Fruit fly (Drosophila melanogaster) whole organism, embryonic: ENCODE measurements around the gene CG32819.

Source experiments
- Abd-B ChIP-seq: fragments of 200-800 bp; sonication (Bioruptor generic); optimal IDR thresholded peaks from 2 replicates; lab custom pipeline; 2018; ENCODE audit warnings: missing biosample characterization, mild to moderate bottlenecking, missing genetic modification characterization, moderate library complexity
- Blimp-1 ChIP-seq: fragments of 200-800 bp; sonication (Bioruptor generic); optimal IDR thresholded peaks from 3 replicates; lab custom pipeline; 2018; ENCODE audit warnings: missing biosample characterization, missing genetic modification characterization, mild to moderate bottlenecking, moderate library complexity, missing genetic modification reagents
- Bteb2 ChIP-seq: fragments of 200-800 bp; sonication (Bioruptor generic); optimal IDR thresholded peaks from 2 replicates; lab custom pipeline; 2016; ENCODE audit warnings: missing biosample characterization, missing genetic modification characterization
- CG10209 ChIP-seq: fragments of 200-800 bp; sonication (Bioruptor generic); optimal IDR thresholded peaks from 3 replicates; lab custom pipeline; 2017; ENCODE audit warnings: missing biosample characterization, mild to moderate bottlenecking, missing genetic modification characterization, missing genetic modification reagents
- CG10267 ChIP-seq: fragments of 200-800 bp; sonication (Bioruptor generic); optimal IDR thresholded peaks from 2 replicates; lab custom pipeline; 2018; ENCODE audit warnings: missing biosample characterization, mild to moderate bottlenecking, missing genetic modification characterization, moderate library complexity
- CG10979 ChIP-seq: fragments of 200-800 bp; sonication (Bioruptor generic); optimal IDR thresholded peaks from 2 replicates; lab custom pipeline; 2018; ENCODE audit warnings: missing biosample characterization, mild to moderate bottlenecking, missing genetic modification characterization, moderate library complexity
- CG12219 ChIP-seq: fragments of 200-800 bp; sonication (Bioruptor generic); optimal IDR thresholded peaks from 3 replicates; lab custom pipeline; 2018; ENCODE audit warnings: missing biosample characterization, mild to moderate bottlenecking, missing genetic modification characterization
- CG13624 ChIP-seq: fragments of 200-800 bp; sonication (Bioruptor generic); optimal IDR thresholded peaks from 2 replicates; lab custom pipeline; 2016; ENCODE audit warnings: missing biosample characterization, missing genetic modification characterization
- CG14050 ChIP-seq: fragments of 200-800 bp; sonication (Bioruptor generic); IDR thresholded peaks from 3 replicates; pipeline ENCODE4 v1.3.6; 2022; ENCODE audit warnings: missing biosample characterization, missing genetic modification characterization
- CG14860 ChIP-seq: fragments of 200-800 bp; sonication (Bioruptor generic); IDR thresholded peaks from 3 replicates; pipeline ENCODE4 v1.3.6; 2022; ENCODE audit warnings: missing biosample characterization, missing genetic modification characterization; ENCODE audit not compliant: partially characterized antibody
- CG17359 ChIP-seq: fragments of 200-800 bp; sonication (Bioruptor generic); optimal IDR thresholded peaks from 3 replicates; lab custom pipeline; 2018; ENCODE audit warnings: missing biosample characterization, mild to moderate bottlenecking, missing genetic modification characterization, moderate library complexity
- CG18619 ChIP-seq: fragments of 200-800 bp; sonication (Bioruptor generic); optimal IDR thresholded peaks from 3 replicates; lab custom pipeline; 2017; ENCODE audit warnings: missing biosample characterization, mild to moderate bottlenecking, missing genetic modification characterization
- CG18764 ChIP-seq: fragments of 200-800 bp; sonication (Bioruptor generic); optimal IDR thresholded peaks from 3 replicates; lab custom pipeline; 2016; ENCODE audit warnings: missing biosample characterization, missing genetic modification characterization
- CG2129 ChIP-seq: fragments of 200-800 bp; sonication (Bioruptor generic); IDR thresholded peaks from 2 replicates; pipeline ENCODE4 v1.3.6; 2022; ENCODE audit warnings: missing biosample characterization, missing genetic modification characterization; ENCODE audit not compliant: partially characterized antibody
- CG2712 ChIP-seq: fragments of 200-800 bp; optimal IDR thresholded peaks from 3 replicates; lab custom pipeline; 2019; ENCODE audit warnings: missing biosample characterization, mild to moderate bottlenecking, missing genetic modification characterization, moderate library complexity
- CG31224 ChIP-seq: fragments of 200-800 bp; sonication (Bioruptor generic); IDR thresholded peaks from 2 replicates; pipeline ENCODE4 v1.3.6; 2022; ENCODE audit warnings: missing biosample characterization, missing genetic modification characterization
- CG4424 ChIP-seq: fragments of 200-800 bp; sonication (Bioruptor generic); optimal IDR thresholded peaks from 3 replicates; lab custom pipeline; 2016; ENCODE audit warnings: missing biosample characterization, missing genetic modification characterization
- CG4730 ChIP-seq: fragments of 200-800 bp; sonication (Bioruptor generic); IDR thresholded peaks from 2 replicates; pipeline ENCODE4 v1.3.6; 2022; ENCODE audit warnings: missing biosample characterization, missing genetic modification characterization
- CG4820 ChIP-seq: fragments of 200-800 bp; sonication (Bioruptor generic); optimal IDR thresholded peaks from 3 replicates; lab custom pipeline; 2016; ENCODE audit warnings: missing biosample characterization, missing genetic modification characterization
- CG6272 ChIP-seq: fragments of 200-800 bp; sonication (Bioruptor generic); IDR thresholded peaks from 2 replicates; pipeline ENCODE4 v1.3.6; 2022; ENCODE audit warnings: missing biosample characterization, missing genetic modification characterization
- CG7271 ChIP-seq: fragments of 200-800 bp; sonication (Bioruptor generic); optimal IDR thresholded peaks from 2 replicates; lab custom pipeline; 2018; ENCODE audit warnings: missing biosample characterization, mild to moderate bottlenecking, missing genetic modification characterization, moderate library complexity
- CG9932 ChIP-seq: fragments of 200-800 bp; sonication (Bioruptor generic); IDR thresholded peaks from 2 replicates; pipeline ENCODE4 v1.3.6; 2022; ENCODE audit warnings: missing biosample characterization, missing genetic modification characterization
- CoRest ChIP-seq: fragments of 200-800 bp; sonication (Bioruptor generic); optimal IDR thresholded peaks from 3 replicates; lab custom pipeline; 2018; ENCODE audit warnings: missing biosample characterization, mild to moderate bottlenecking, missing genetic modification characterization, moderate library complexity
- Fer3 ChIP-seq: fragments of 200-800 bp; sonication (Bioruptor generic); optimal IDR thresholded peaks from 2 replicates; lab custom pipeline; 2018; ENCODE audit warnings: missing biosample characterization, mild to moderate bottlenecking, missing genetic modification characterization, moderate library complexity
- Lim3 ChIP-seq: fragments of 200-800 bp; sonication (Bioruptor generic); IDR thresholded peaks from 2 replicates; pipeline ENCODE4 v1.3.6; 2022; ENCODE audit warnings: missing biosample characterization, missing genetic modification characterization
- MESR4 ChIP-seq: fragments of 200-800 bp; sonication (Bioruptor generic); optimal IDR thresholded peaks from 2 replicates; lab custom pipeline; 2018; ENCODE audit warnings: missing biosample characterization, mild to moderate bottlenecking, missing genetic modification characterization, moderate library complexity
- Mrtf ChIP-seq: fragments of 200-800 bp; sonication (Bioruptor generic); IDR thresholded peaks from 3 replicates; pipeline ENCODE4 v1.3.6; 2022; ENCODE audit warnings: missing biosample characterization, missing genetic modification characterization
- Nf-YC ChIP-seq: fragments of 200-800 bp; optimal IDR thresholded peaks from 3 replicates; lab custom pipeline; 2019; ENCODE audit warnings: missing biosample characterization, mild to moderate bottlenecking, missing genetic modification characterization, moderate library complexity
- Rfx ChIP-seq: fragments of 200-800 bp; sonication (Bioruptor generic); IDR thresholded peaks from 2 replicates; pipeline ENCODE4 v1.3.6; 2022; ENCODE audit warnings: missing biosample characterization, missing genetic modification characterization
- Spps ChIP-seq: fragments of 200-800 bp; sonication (Bioruptor generic); optimal IDR thresholded peaks from 2 replicates; lab custom pipeline; 2018; ENCODE audit warnings: missing biosample characterization, mild to moderate bottlenecking, missing genetic modification characterization
- ac ChIP-seq: fragments of 200-800 bp; sonication (Bioruptor generic); optimal IDR thresholded peaks from 3 replicates; lab custom pipeline; 2017; ENCODE audit warnings: missing biosample characterization, mild to moderate bottlenecking, missing genetic modification characterization
- bsh ChIP-seq, 2 experiments: fragments of 200-800 bp; sonication (Bioruptor generic); optimal IDR thresholded peaks; 2 replicates each; lab custom pipeline; 2017 to 2018; ENCODE audit warnings: mild to moderate bottlenecking in 2 of 2, missing biosample characterization in 2 of 2, missing genetic modification characterization in 2 of 2, moderate library complexity in 1 of 2
- dysf ChIP-seq: fragments of 200-800 bp; sonication (Bioruptor generic); IDR thresholded peaks from 3 replicates; pipeline ENCODE4 v1.3.6; 2022; ENCODE audit warnings: missing biosample characterization, missing genetic modification characterization
- eve ChIP-seq, 2 experiments: fragments of >200 bp; optimal IDR thresholded peaks; 2 replicates each; lab custom pipeline; 2017; ENCODE audit warnings: missing biosample characterization in 2 of 2, missing genetic modification characterization in 2 of 2
- eyg ChIP-seq: fragments of 200-800 bp; sonication (Bioruptor generic); optimal IDR thresholded peaks from 3 replicates; lab custom pipeline; 2016; ENCODE audit warnings: missing biosample characterization, missing genetic modification characterization
- fd96Cb ChIP-seq: fragments of 200-800 bp; sonication (Bioruptor generic); optimal IDR thresholded peaks from 2 replicates; lab custom pipeline; 2018; ENCODE audit warnings: missing biosample characterization, mild to moderate bottlenecking, missing genetic modification characterization, moderate library complexity
- grau ChIP-seq: fragments of 200-800 bp; optimal IDR thresholded peaks from 3 replicates; lab custom pipeline; 2019; ENCODE audit warnings: missing biosample characterization, mild to moderate bottlenecking, missing genetic modification characterization, moderate library complexity
- her ChIP-seq: fragments of 200-800 bp; sonication (Bioruptor generic); optimal IDR thresholded peaks from 2 replicates; lab custom pipeline; 2016; ENCODE audit warnings: missing biosample characterization, missing genetic modification characterization
- ind ChIP-seq: fragments of 200-800 bp; sonication (Bioruptor generic); optimal IDR thresholded peaks from 3 replicates; lab custom pipeline; 2016; ENCODE audit warnings: missing biosample characterization, missing genetic modification characterization
- ken ChIP-seq: fragments of 200-800 bp; sonication (Bioruptor generic); IDR thresholded peaks from 3 replicates; pipeline ENCODE4 v1.3.6; 2022; ENCODE audit warnings: missing biosample characterization, missing genetic modification characterization
- lbe ChIP-seq: fragments of 200-800 bp; sonication (Bioruptor generic); optimal IDR thresholded peaks from 2 replicates; lab custom pipeline; 2016; ENCODE audit warnings: missing biosample characterization, mild to moderate bottlenecking, missing genetic modification characterization
- lilli ChIP-seq: fragments of 200-800 bp; sonication (Bioruptor generic); optimal IDR thresholded peaks from 3 replicates; lab custom pipeline; 2016; ENCODE audit warnings: missing biosample characterization, missing genetic modification characterization
- oc ChIP-seq: fragments of 200-800 bp; sonication (Bioruptor generic); optimal IDR thresholded peaks from 2 replicates; lab custom pipeline; 2018; ENCODE audit warnings: missing biosample characterization, mild to moderate bottlenecking, missing genetic modification characterization, moderate library complexity
- odd ChIP-seq: fragments of 200-800 bp; sonication (Bioruptor generic); optimal IDR thresholded peaks from 2 replicates; lab custom pipeline; 2017; ENCODE audit warnings: missing biosample characterization, mild to moderate bottlenecking, missing genetic modification characterization
- org-1 ChIP-seq: fragments of 200-800 bp; sonication (Bioruptor generic); optimal IDR thresholded peaks from 2 replicates; lab custom pipeline; 2017; ENCODE audit warnings: missing biosample characterization, missing genetic modification characterization
- sc ChIP-seq, 3 experiments: fragments of >200 bp in 2 of 3; fragments of 200-800 bp in 1 of 3; sonication (Bioruptor generic) in 1 of 3; optimal IDR thresholded peaks; 2 replicates in 2 of 3; 3 replicates in 1 of 3; lab custom pipeline; 2017; ENCODE audit warnings: mild to moderate bottlenecking in 1 of 3, missing biosample characterization in 1 of 3, missing genetic modification characterization in 1 of 3, missing genetic modification reagents in 1 of 3
- sens ChIP-seq: fragments of 200-800 bp; sonication (Bioruptor generic); peaks from one replicate; lab custom pipeline; 2016; ENCODE audit warnings: missing biosample characterization, missing genetic modification characterization
- slp2 ChIP-seq: fragments of 200-800 bp; sonication (Bioruptor generic); optimal IDR thresholded peaks from 2 replicates; lab custom pipeline; 2016; ENCODE audit warnings: missing biosample characterization, missing genetic modification characterization
- tgo ChIP-seq: fragments of 200-800 bp; sonication (Bioruptor generic); IDR thresholded peaks from 3 replicates; pipeline ENCODE4 v1.3.6; 2022; ENCODE audit warnings: missing biosample characterization, missing genetic modification characterization
- vfl ChIP-seq: fragments of 200-800 bp; sonication (Bioruptor generic); optimal IDR thresholded peaks from 2 replicates; lab custom pipeline; 2016; ENCODE audit warnings: missing biosample characterization, missing genetic modification characterization

CG32819 gene

DNA sequence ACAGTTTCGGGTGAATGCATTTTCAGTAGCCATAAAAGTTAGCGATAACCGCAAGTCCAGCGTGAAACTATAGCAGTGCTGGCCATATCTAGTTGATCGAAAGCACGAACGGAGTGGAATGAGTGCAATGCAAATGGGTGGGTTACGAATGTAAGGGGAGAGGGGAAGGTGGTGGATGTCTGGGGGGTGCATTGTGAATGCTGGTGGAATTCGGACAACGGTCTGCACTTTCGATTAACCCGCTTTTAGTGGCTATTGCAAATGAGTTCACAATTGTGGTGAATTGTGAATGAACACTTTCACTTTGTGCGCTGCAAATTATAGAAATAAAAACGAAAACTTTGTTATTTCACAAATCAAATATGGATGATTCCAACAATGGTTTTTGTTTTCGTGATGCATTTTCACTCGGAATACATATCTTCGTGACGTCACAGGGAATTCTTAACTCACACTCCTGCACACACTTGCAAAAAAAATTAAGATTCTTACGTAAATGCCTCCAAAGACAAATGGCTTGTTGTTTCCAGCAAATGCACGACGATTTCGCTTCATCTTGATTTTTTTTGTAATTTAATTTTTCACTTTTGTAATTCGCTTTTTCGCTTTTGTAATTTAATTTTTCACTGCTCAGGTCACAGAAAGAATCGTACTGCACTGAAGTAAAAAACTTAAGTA, 8.7 kb upstream of the CG32819 start, which contains the start of gene DIP1 (continued):
- TF ChIP-seq grau (tag; lab: Kevin White, UChicago) (peak; percentile 14), CG14860 (GFP tag; lab: Robert Waterston, UW) (no peak), Abd-B (GFP tag; lab: Kevin White, UChicago) (no peak), CG7271 (no peak), sens (peak; percentile 73), oc (no peak), bsh (GFP tag; optimal IDR thresholded peaks at IDR 0.05; lab: Kevin White, UChicago) (peak; percentile 56 to 59), CG4730 (GFP tag; lab: Robert Waterston, UW) (no peak), lbe (peak; percentile 42), CG31224 (GFP tag; lab: Robert Waterston, UW) (no peak), CG14050 (no peak), Lim3 (GFP tag; lab: Robert Waterston, UW) (no peak), CG2129 (GFP tag; lab: Robert Waterston, UW) (no peak), Fer3 (tag; lab: Kevin White, UChicago) (peak; percentile 11), Nf-YC (tag; lab: Kevin White, UChicago) (no peak), fd96Cb (no peak), Spps (tag; lab: Kevin White, UChicago) (no peak), eyg (GFP tag; lab: Kevin White, UChicago) (no peak), ken (GFP tag; lab: Robert Waterston, UW) (no peak; the same call in 2 of the 3 replicates), eve (GFP tag; optimal IDR thresholded peaks at IDR 0.05; lab: Kevin White, UChicago) (no peak), CG10267 (tag; lab: Kevin White, UChicago) (peak; percentile 17), Blimp-1 (GFP tag; lab: Kevin White, UChicago) (peak; percentile 45), Mrtf (GFP tag; lab: Robert Waterston, UW) (no peak), slp2 (no peak), odd (GFP tag; lab: Kevin White, UChicago) (no peak), CoRest (tag; lab: Kevin White, UChicago) (no peak), tgo (no peak), CG18619 (GFP tag; lab: Kevin White, UChicago) (no peak), dysf (GFP tag; lab: Robert Waterston, UW) (no peak), her (GFP tag; lab: Kevin White, UChicago) (peak; percentile 33), Rfx (GFP tag; lab: Robert Waterston, UW) (0 out of 2 replicates have a peak, but pooled peaks have one; percentile 37), ac (GFP tag; lab: Kevin White, UChicago) (no peak), CG13624 (GFP tag; lab: Kevin White, UChicago) (no peak), lilli (GFP tag; lab: Kevin White, UChicago) (peak; percentile 46), CG17359 (tag; lab: Kevin White, UChicago) (peak; percentile 30), ind (no peak), CG10209 (GFP tag; lab: Kevin White, UChicago) (no peak), sc (optimal IDR thresholded peaks at IDR 0.05; lab: Kevin White, UChicago) (no peak), sc (GFP tag; optimal IDR thresholded peaks at IDR 0.05; lab: Kevin White, UChicago) (no peak), CG18764 (GFP tag; lab: Kevin White, UChicago) (no peak), CG4424 (no peak), CG6272 (GFP tag; lab: Robert Waterston, UW) (no peak), MESR4 (peak; percentile 84), CG4820 (GFP tag; lab: Kevin White, UChicago) (no peak), CG10979 (tag; lab: Kevin White, UChicago) (peak; percentile 40), CG2712 (tag; lab: Kevin White, UChicago) (peak; percentile 72), CG12219 (GFP tag; lab: Kevin White, UChicago) (no peak), CG9932 (GFP tag; lab: Robert Waterston, UW) (no peak), Bteb2 (GFP tag; lab: Kevin White, UChicago) (no peak), vfl (peak; percentile 23), org-1 (no peak)
